Fruit fly (Drosophila melanogaster): ENCODE measurements around the gene Nhe1.

Nhe1 gene

dm6 chr2L:139610-140009, 33.1 kb upstream of the Nhe1 start:
- TF ChIP-seq CG10348 (GFP tag; IDR thresholded peaks at IDR 0.05) (no peak), CG8159 (tag; optimal IDR thresholded peaks at IDR 0.05) (no peak), rn (GFP tag; IDR thresholded peaks at IDR 0.05) (no peak), CG8301 (tag; optimal IDR thresholded peaks at IDR 0.05) (no peak), CG14655 (GFP tag; optimal IDR thresholded peaks at IDR 0.05) (no peak), Pif1A (GFP tag; optimal IDR thresholded peaks at IDR 0.05) (no peak)

- TF ChIP-seq CG15710 (tag; optimal IDR thresholded peaks at IDR 0.05) (no peak), CG4496 (GFP tag; IDR thresholded peaks at IDR 0.05) (no peak), CG17806 (tag; optimal IDR thresholded peaks at IDR 0.05) (no peak), D1 (tag; optimal IDR thresholded peaks at IDR 0.05) (no peak), gl (tag; optimal IDR thresholded peaks at IDR 0.05) (no peak)
Measured at dm6 chr2L:138063-138462, 31.5 kb upstream of the Nhe1 start.

- TF ChIP-seq CG17806 (tag; optimal IDR thresholded peaks at IDR 0.05) (no peak), EcR (GFP tag; optimal IDR thresholded peaks at IDR 0.05) (peak; percentile 14), Snoo (tag; optimal IDR thresholded peaks at IDR 0.05) (peak; percentile 40)
Measured at dm6 chr2L:136747-137709, 30.5 kb upstream of the Nhe1 start.

dm6 chr2L:136131-136426, 29.5 kb upstream of the Nhe1 start:
- no peak for TF ChIP-seq CG8159 (tag; optimal IDR thresholded peaks at IDR 0.05)
- TF ChIP-seq CG9948 (tag; optimal IDR thresholded peaks at IDR 0.05): no peak
- TF ChIP-seq rn (GFP tag; IDR thresholded peaks at IDR 0.05): no peak
- TF ChIP-seq CG34367 (tag; optimal IDR thresholded peaks at IDR 0.05): no peak
- TF ChIP-seq CG12605 (GFP tag; IDR thresholded peaks at IDR 0.05): no peak
- TF ChIP-seq Snoo (tag; optimal IDR thresholded peaks at IDR 0.05): no peak
- no peak for TF ChIP-seq fd96Ca (GFP tag; IDR thresholded peaks at IDR 0.05)
- TF ChIP-seq CG15710 (tag; optimal IDR thresholded peaks at IDR 0.05): no peak
- TF ChIP-seq CG10348 (GFP tag; IDR thresholded peaks at IDR 0.05): no peak
- TF ChIP-seq gl (tag; optimal IDR thresholded peaks at IDR 0.05): no peak
- TF ChIP-seq EcR (GFP tag; optimal IDR thresholded peaks at IDR 0.05): no peak
- TF ChIP-seq Pif1B (GFP tag; optimal IDR thresholded peaks at IDR 0.05): no peak
- no peak for TF ChIP-seq CG17806 (tag; optimal IDR thresholded peaks at IDR 0.05)
- no peak for TF ChIP-seq D1 (tag; optimal IDR thresholded peaks at IDR 0.05)
- TF ChIP-seq CG13204 (GFP tag; optimal IDR thresholded peaks at IDR 0.05): no peak
- no peak for TF ChIP-seq Ets98B (GFP tag; IDR thresholded peaks at IDR 0.05)
- TF ChIP-seq CG32121 (GFP tag; IDR thresholded peaks at IDR 0.05): no peak
- TF ChIP-seq CG8301 (tag; optimal IDR thresholded peaks at IDR 0.05): no peak
- no peak for TF ChIP-seq CG4496 (GFP tag; IDR thresholded peaks at IDR 0.05)

dm6 chr2L:135383-136130, 29.0 kb upstream of the Nhe1 start:
- peak; percentile 41 for TF ChIP-seq EcR (GFP tag; optimal IDR thresholded peaks at IDR 0.05)
- TF ChIP-seq gl (tag; optimal IDR thresholded peaks at IDR 0.05): peak; percentile 17
- TF ChIP-seq Pif1A (GFP tag; optimal IDR thresholded peaks at IDR 0.05): peak; percentile 25
- TF ChIP-seq CG4496 (GFP tag; IDR thresholded peaks at IDR 0.05): no peak
- peak; percentile 3 for TF ChIP-seq CG34367 (tag; optimal IDR thresholded peaks at IDR 0.05)

dm6 chr2L:134563-135382, 28.2 kb upstream of the Nhe1 start:
- TF ChIP-seq CG15710 (tag; optimal IDR thresholded peaks at IDR 0.05) (no peak), gl (tag; optimal IDR thresholded peaks at IDR 0.05) (no peak), EcR (GFP tag; optimal IDR thresholded peaks at IDR 0.05) (peak; percentile 56), Pif1A (GFP tag; optimal IDR thresholded peaks at IDR 0.05) (no peak), fd96Ca (GFP tag; IDR thresholded peaks at IDR 0.05) (peak; percentile 17; the same call in 1 of the 3 replicates), CG4496 (GFP tag; IDR thresholded peaks at IDR 0.05) (no peak), CG10348 (GFP tag; IDR thresholded peaks at IDR 0.05) (no peak), CG32121 (GFP tag; IDR thresholded peaks at IDR 0.05) (no peak), D1 (tag; optimal IDR thresholded peaks at IDR 0.05) (no peak), CG9948 (tag; optimal IDR thresholded peaks at IDR 0.05) (no peak), Ets98B (GFP tag; IDR thresholded peaks at IDR 0.05) (0 out of 2 replicates have a peak, but pooled peaks have one; percentile 33)
